Worm (Caenorhabditis elegans) whole organism, young adult: ENCODE measurements around the gene Y14H12A.2.

Experiments
- F33H1.4 ChIP-seq: fragments of 200-800 bp; sonication (Bioruptor generic); IDR thresholded peaks from 2 replicates; pipeline ENCODE4 v1.3.6; 2022; ENCODE audit warnings: missing genetic modification reagents, missing genetic modification characterization, missing compliant biosample characterization
- F55B11.4 ChIP-seq: sonication (generic microtip); optimal IDR thresholded peaks from 2 replicates; lab custom pipeline; 2016; ENCODE audit warnings: missing compliant biosample characterization, missing genetic modification characterization, borderline replicate concordance; ENCODE audit not compliant: insufficient read depth
- Y79H2A.3 ChIP-seq: fragments of 200-800 bp; sonication (Bioruptor generic); conservative IDR thresholded peaks from 2 replicates; pipeline ENCODE4 v1.3.6; 2022; ENCODE audit warnings: missing genetic modification reagents, missing genetic modification characterization, missing compliant biosample characterization
- ama-1 ChIP-seq, 3 experiments: fragments of 150-350 bp in 1 of 3; sonication (generic microtip) in 2 of 3; optimal IDR thresholded peaks; 2 replicates each; lab custom pipeline; 2014 to 2018; ENCODE audit warnings: missing biosample characterization in 2 of 3, missing genetic modification characterization in 2 of 3, missing genetic modification reagents in 2 of 3
- aptf-2 ChIP-seq: fragments of 200-800 bp; sonication (Bioruptor generic); conservative IDR thresholded peaks from 2 replicates; pipeline ENCODE4 v1.3.6; 2022; ENCODE audit warnings: missing genetic modification reagents, missing genetic modification characterization, missing compliant biosample characterization
- bed-1 ChIP-seq: fragments of 200-800 bp; sonication (Bioruptor generic); IDR thresholded peaks from 2 replicates; pipeline ENCODE4 v1.3.6; 2022; ENCODE audit warnings: missing genetic modification reagents, missing genetic modification characterization, missing compliant biosample characterization
- cebp-1 ChIP-seq, 2 experiments: fragments of 200-800 bp in 1 of 2; sonication (Bioruptor generic) in 1 of 2; sonication (generic microtip) in 1 of 2; IDR thresholded peaks in 1 of 2; optimal IDR thresholded peaks in 1 of 2; 2 replicates each; pipeline versions ENCODE4 v1.3.6 to Lab custom; 2017 to 2022; ENCODE audit warnings: missing compliant biosample characterization in 2 of 2, missing genetic modification characterization in 2 of 2, mild to moderate bottlenecking in 1 of 2, missing genetic modification reagents in 1 of 2, moderate library complexity in 1 of 2
- let-526 ChIP-seq: fragments of 200-800 bp; sonication (Bioruptor generic); IDR thresholded peaks from 2 replicates; pipeline ENCODE4 v1.3.6; 2022; ENCODE audit warnings: missing genetic modification reagents, missing genetic modification characterization, missing compliant biosample characterization
- nfyb-1 ChIP-seq: fragments of 200-800 bp; sonication (Bioruptor generic); IDR thresholded peaks from 2 replicates; pipeline ENCODE4 v1.3.6; 2022; ENCODE audit warnings: missing genetic modification reagents, missing genetic modification characterization, missing compliant biosample characterization
- nhr-27 ChIP-seq: fragments of 200-800 bp; sonication (Bioruptor generic); optimal IDR thresholded peaks from 2 replicates; lab custom pipeline; 2018; ENCODE audit warnings: mild to moderate bottlenecking, missing genetic modification characterization, moderate library complexity, missing compliant biosample characterization
- somi-1 ChIP-seq: fragments of 200-800 bp; sonication (Bioruptor generic); optimal IDR thresholded peaks from 2 replicates; lab custom pipeline; 2018; ENCODE audit warnings: mild to moderate bottlenecking, missing genetic modification characterization, missing compliant biosample characterization
- unc-62 ChIP-seq: fragments of 150-350 bp; optimal IDR thresholded peaks from 2 replicates; lab custom pipeline; 2014; ENCODE audit warnings: missing biosample characterization, missing genetic modification reagents, missing genetic modification characterization
- zfh-2 ChIP-seq: fragments of 200-800 bp; sonication (Bioruptor generic); conservative IDR thresholded peaks from 2 replicates; pipeline ENCODE4 v1.3.6; 2022; ENCODE audit warnings: missing genetic modification reagents, missing genetic modification characterization, missing compliant biosample characterization

DNA sequence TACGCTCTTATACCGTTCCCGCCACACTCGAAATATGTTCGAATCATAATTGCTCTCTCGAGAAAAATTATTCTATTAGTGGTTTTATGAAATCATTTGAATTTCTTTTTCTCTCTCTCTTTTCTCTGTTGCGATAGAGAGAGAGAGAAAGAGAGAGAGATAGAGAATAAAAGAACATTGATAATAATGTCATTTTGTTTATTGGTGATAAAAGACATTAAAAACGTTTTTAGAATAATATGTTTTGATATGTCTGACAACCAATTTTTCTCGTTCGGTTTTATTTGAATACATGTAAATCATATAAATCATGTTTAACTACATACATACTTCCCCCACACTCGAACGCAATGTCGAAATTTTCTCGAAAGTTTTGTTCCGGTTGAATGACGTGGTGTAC is 36.5 kb downstream of the Y14H12A.2 start:
- TF ChIP-seq bed-1 (GFP tag; lab: Robert Waterston, UW) = no peak
- TF ChIP-seq aptf-2 (GFP tag; lab: Robert Waterston, UW) = no peak
- no peak for TF ChIP-seq ama-1 (optimal IDR thresholded peaks at IDR 0.05; lab: Kevin White, UChicago)
- TF ChIP-seq ama-1 (GFP tag; optimal IDR thresholded peaks at IDR 0.05; lab: Kevin White, UChicago) = no peak
- no peak for TF ChIP-seq let-526 (GFP tag; lab: Robert Waterston, UW)
- TF ChIP-seq zfh-2 (GFP tag; lab: Robert Waterston, UW) = no peak
- no peak for TF ChIP-seq nhr-27 (tag; lab: Kevin White, UChicago)
- TF ChIP-seq unc-62 (GFP tag; lab: Kevin White, UChicago) = no peak
- no peak for TF ChIP-seq cebp-1 (GFP tag; IDR thresholded peaks at IDR 0.05; lab: Robert Waterston, UW)
- TF ChIP-seq cebp-1 (tag; optimal IDR thresholded peaks at IDR 0.05; lab: Kevin White, UChicago) = peak; percentile 3
- TF ChIP-seq somi-1 (GFP tag; lab: Kevin White, UChicago) = no peak
- no peak for TF ChIP-seq F55B11.4 (tag; lab: Kevin White, UChicago)
- no peak for TF ChIP-seq nfyb-1
- no peak for TF ChIP-seq Y79H2A.3 (GFP tag; lab: Robert Waterston, UW)
- no peak for TF ChIP-seq F33H1.4 (GFP tag; lab: Robert Waterston, UW)
